Fruit fly (Drosophila melanogaster) ovary, adult (tissue): ENCODE results near the gene CG31077.
A peak's percentile ranks its signal among the peaks of the same experiment; 100 is the strongest.

Source experiments
- CG17801 ChIP-seq: fragments of 200-800 bp; optimal IDR thresholded peaks from 2 replicates; lab custom pipeline; 2019; ENCODE audit warnings: missing biosample characterization, mild to moderate bottlenecking, missing genetic modification characterization, moderate library complexity; ENCODE audit not compliant: partially characterized antibody

CG31077 gene

dm6 chr3R:26968313-26968605, 31.3 kb upstream of the CG31077 start:
- no peak for TF ChIP-seq CG17801 (GFP tag; lab: Kevin White, UChicago)

- TF ChIP-seq CG17801 (GFP tag; lab: Kevin White, UChicago), result peak; percentile 15
Measured at dm6 chr3R:26968823-26969638, 30.5 kb upstream of the CG31077 start.

- no peak for TF ChIP-seq CG17801 (GFP tag; lab: Kevin White, UChicago)
Measured at dm6 chr3R:26969743-26970142, 29.8 kb upstream of the CG31077 start.

dm6 chr3R:26978241-26978640, 21.3 kb upstream of the CG31077 start, which contains the start of the genes CG14253 and CG46313:
Gene CG14253, plus strand, starts transcription at chr3R:26978541.
Gene CG46313, plus strand, starts transcription at chr3R:26978541.
- no peak for TF ChIP-seq CG17801 (GFP tag; lab: Kevin White, UChicago)

dm6 chr3R:26980282-26980691, 19.3 kb upstream of the CG31077 start:
- peak; percentile 15 for TF ChIP-seq CG17801 (GFP tag; lab: Kevin White, UChicago)

dm6 chr3R:26982106-26982505, 17.4 kb upstream of the CG31077 start:
- TF ChIP-seq CG17801 (GFP tag; lab: Kevin White, UChicago), result no peak

- TF ChIP-seq CG17801 (GFP tag; lab: Kevin White, UChicago), result no peak
Measured at dm6 chr3R:26984437-26984836, 15.1 kb upstream of the CG31077 start.

- TF ChIP-seq CG17801 (GFP tag; lab: Kevin White, UChicago), result peak; percentile 19
Measured at dm6 chr3R:26987455-26987854, 12.1 kb upstream of the CG31077 start.

dm6 chr3R:26988412-26988981, 11.1 kb upstream of the CG31077 start, which contains the start of gene CG31075:
Gene CG31075, minus strand, starts transcription at chr3R:26988517.
- TF ChIP-seq CG17801 (GFP tag; lab: Kevin White, UChicago), result peak; percentile 75

- TF ChIP-seq CG17801 (GFP tag; lab: Kevin White, UChicago), result no peak
Measured at dm6 chr3R:26989802-26990509, 9.6 kb upstream of the CG31077 start, which contains the start of gene CG31076. Gene CG31076, minus strand, starts transcription at chr3R:26989852.

- TF ChIP-seq CG17801 (GFP tag; lab: Kevin White, UChicago), result no peak
Measured at dm6 chr3R:26994532-26994931, 5.0 kb upstream of the CG31077 start, which contains the start of gene TwdlC. Gene TwdlC, plus strand, starts transcription at chr3R:26994832.

- TF ChIP-seq CG17801 (GFP tag; lab: Kevin White, UChicago), result no peak
Measured at dm6 chr3R:26996642-26997041, 2.9 kb upstream of the CG31077 start, which contains the start of gene RYa-R. Gene RYa-R, plus strand, starts transcription at chr3R:26996980.

dm6 chr3R:27002787-27003186, 3.2 kb downstream of the CG31077 start:
- TF ChIP-seq CG17801 (GFP tag; lab: Kevin White, UChicago), result no peak

dm6 chr3R:27005338-27005737, 5.8 kb downstream of the CG31077 start, which contains the start of gene CG6296:
Gene CG6296, minus strand, starts transcription at chr3R:27005469.
- TF ChIP-seq CG17801 (GFP tag; lab: Kevin White, UChicago), result no peak

- TF ChIP-seq CG17801 (GFP tag; lab: Kevin White, UChicago), result no peak
Measured at dm6 chr3R:27007022-27007421, 7.5 kb downstream of the CG31077 start, which contains the start of gene CG6295. Gene CG6295, minus strand, starts transcription at chr3R:27007055.
